Fruit fly (Drosophila melanogaster): ENCODE results near the gene CG31288.

- TF ChIP-seq CG34367 (tag; optimal IDR thresholded peaks at IDR 0.05) (no peak), CG32121 (GFP tag; IDR thresholded peaks at IDR 0.05) (no peak), CG14655 (GFP tag; optimal IDR thresholded peaks at IDR 0.05) (no peak), EcR (GFP tag; optimal IDR thresholded peaks at IDR 0.05) (no peak), gl (tag; optimal IDR thresholded peaks at IDR 0.05) (no peak), CG9948 (tag; optimal IDR thresholded peaks at IDR 0.05) (no peak), D1 (tag; optimal IDR thresholded peaks at IDR 0.05) (no peak), CG10348 (GFP tag; IDR thresholded peaks at IDR 0.05) (no peak), rn (GFP tag; IDR thresholded peaks at IDR 0.05) (no peak), CG13204 (GFP tag; optimal IDR thresholded peaks at IDR 0.05) (no peak), Ets98B (GFP tag; IDR thresholded peaks at IDR 0.05) (no peak)
Measured at dm6 chr3R:25266751-25267150, 32.6 kb downstream of the CG31288 start.

All from whole organism, pupa.